Fruit fly (Drosophila melanogaster) whole organism, embryonic: ENCODE measurements around the gene CG13603.

Experiments
- Awh ChIP-seq: fragments of 200-800 bp; sonication (Bioruptor generic); IDR thresholded peaks from 2 replicates; pipeline ENCODE4, ENCODE4 v1.3.6; 2022; ENCODE audit warnings: missing biosample characterization, missing genetic modification characterization
- CG10209 ChIP-seq: fragments of 200-800 bp; sonication (Bioruptor generic); optimal IDR thresholded peaks from 3 replicates; lab custom pipeline; 2017; ENCODE audit warnings: missing biosample characterization, mild to moderate bottlenecking, missing genetic modification characterization, missing genetic modification reagents
- CG10431 ChIP-seq: fragments of 200-800 bp; sonication (Bioruptor generic); optimal IDR thresholded peaks from 3 replicates; lab custom pipeline; 2018; ENCODE audit warnings: missing biosample characterization, mild to moderate bottlenecking, missing genetic modification characterization
- CG10979 ChIP-seq: fragments of 200-800 bp; sonication (Bioruptor generic); optimal IDR thresholded peaks from 2 replicates; lab custom pipeline; 2018; ENCODE audit warnings: missing biosample characterization, mild to moderate bottlenecking, missing genetic modification characterization, moderate library complexity
- CG11504 ChIP-seq: fragments of 200-800 bp; sonication (Bioruptor generic); optimal IDR thresholded peaks from 3 replicates; lab custom pipeline; 2019; ENCODE audit warnings: missing biosample characterization, mild to moderate bottlenecking, missing genetic modification characterization, moderate library complexity
- CG12391 ChIP-seq: fragments of 200-800 bp; sonication (Bioruptor generic); optimal IDR thresholded peaks from 3 replicates; lab custom pipeline; 2018; ENCODE audit warnings: missing biosample characterization, mild to moderate bottlenecking, missing genetic modification characterization, moderate library complexity
- CG15073 ChIP-seq: fragments of 200-800 bp; sonication (Bioruptor generic); optimal IDR thresholded peaks from 2 replicates; lab custom pipeline; 2016; ENCODE audit warnings: missing biosample characterization, missing genetic modification characterization
- CG16863 ChIP-seq: fragments of 200-800 bp; sonication (Bioruptor generic); optimal IDR thresholded peaks from 3 replicates; lab custom pipeline; 2016; ENCODE audit warnings: missing biosample characterization, missing genetic modification characterization
- CG31365 ChIP-seq: fragments of 200-800 bp; sonication (Bioruptor generic); optimal IDR thresholded peaks from 2 replicates; lab custom pipeline; 2018; ENCODE audit warnings: missing biosample characterization, mild to moderate bottlenecking, missing genetic modification characterization
- CG33557 ChIP-seq: fragments of 200-800 bp; sonication (Bioruptor generic); optimal IDR thresholded peaks from 2 replicates; lab custom pipeline; 2019; ENCODE audit warnings: missing biosample characterization, mild to moderate bottlenecking, missing genetic modification characterization, moderate library complexity
- CG43689 ChIP-seq: fragments of 200-800 bp; sonication (Bioruptor generic); IDR thresholded peaks from 2 replicates; pipeline ENCODE4 v1.3.6; 2022; ENCODE audit warnings: missing biosample characterization, missing genetic modification characterization
- CG7786 ChIP-seq: fragments of 200-800 bp; sonication (Bioruptor generic); optimal IDR thresholded peaks from 2 replicates; lab custom pipeline; 2016; ENCODE audit warnings: missing biosample characterization, missing genetic modification characterization
- CG7839 ChIP-seq: fragments of 200-800 bp; sonication (Bioruptor generic); optimal IDR thresholded peaks from 3 replicates; lab custom pipeline; 2018; ENCODE audit warnings: missing biosample characterization, mild to moderate bottlenecking, missing genetic modification characterization, moderate library complexity
- CG8924 ChIP-seq: fragments of 200-800 bp; optimal IDR thresholded peaks from 3 replicates; lab custom pipeline; 2019; ENCODE audit warnings: missing biosample characterization, mild to moderate bottlenecking, missing genetic modification characterization, moderate library complexity
- CG9215 ChIP-seq: fragments of 200-800 bp; sonication (Bioruptor generic); IDR thresholded peaks from 2 replicates; pipeline ENCODE4 v1.3.6; 2022; ENCODE audit warnings: missing biosample characterization, missing genetic modification characterization
- CG9437 ChIP-seq: fragments of 200-800 bp; sonication (Bioruptor generic); optimal IDR thresholded peaks from 2 replicates; lab custom pipeline; 2018; ENCODE audit warnings: missing biosample characterization, mild to moderate bottlenecking, missing genetic modification characterization
- Drgx ChIP-seq: fragments of 200-800 bp; sonication (Bioruptor generic); IDR thresholded peaks from 2 replicates; pipeline ENCODE4 v1.3.6; 2022; ENCODE audit warnings: missing biosample characterization, missing genetic modification characterization
- Eip74EF ChIP-seq, 2 experiments: fragments of 200-800 bp in 1 of 2; fragments of >200 bp in 1 of 2; sonication (Bioruptor generic) in 1 of 2; optimal IDR thresholded peaks; 2 replicates each; lab custom pipeline; 2017 to 2019; ENCODE audit warnings: missing biosample characterization in 2 of 2, missing genetic modification characterization in 2 of 2, mild to moderate bottlenecking in 1 of 2, moderate library complexity in 1 of 2
- Hmx ChIP-seq: fragments of 200-800 bp; sonication (Bioruptor generic); optimal IDR thresholded peaks from 2 replicates; lab custom pipeline; 2016; ENCODE audit warnings: missing biosample characterization, missing genetic modification characterization
- MTF-1 ChIP-seq: fragments of 200-800 bp; sonication (Bioruptor generic); optimal IDR thresholded peaks from 2 replicates; lab custom pipeline; 2018; ENCODE audit warnings: missing biosample characterization, mild to moderate bottlenecking, missing genetic modification characterization, borderline replicate concordance
- Med ChIP-seq: fragments of 200-800 bp; sonication (Bioruptor generic); peaks from one replicate; lab custom pipeline; 2016; ENCODE audit warnings: missing biosample characterization, missing genetic modification characterization, mild to moderate bottlenecking, inconsistent platforms, moderate library complexity
- Meics ChIP-seq: fragments of 200-800 bp; sonication (Bioruptor generic); optimal IDR thresholded peaks from 2 replicates; lab custom pipeline; 2017; ENCODE audit warnings: missing biosample characterization, mild to moderate bottlenecking, missing genetic modification characterization
- NK7.1 ChIP-seq: fragments of 200-800 bp; sonication (Bioruptor generic); optimal IDR thresholded peaks from 3 replicates; lab custom pipeline; 2016; ENCODE audit warnings: missing biosample characterization, missing genetic modification characterization
- Ptx1 ChIP-seq: fragments of 200-800 bp; sonication (Bioruptor generic); IDR thresholded peaks from 2 replicates; pipeline ENCODE4 v1.3.6; 2022; ENCODE audit warnings: missing biosample characterization, missing genetic modification characterization
- Rx ChIP-seq: fragments of 200-800 bp; sonication (Bioruptor generic); IDR thresholded peaks from 2 replicates; pipeline ENCODE4 v1.3.6; 2022; ENCODE audit warnings: missing biosample characterization, missing genetic modification characterization
- Sox102F ChIP-seq: fragments of 200-800 bp; sonication (Bioruptor generic); optimal IDR thresholded peaks from 2 replicates; lab custom pipeline; 2018; ENCODE audit warnings: missing biosample characterization, mild to moderate bottlenecking, missing genetic modification characterization, moderate library complexity
- Xbp1 ChIP-seq: fragments of 200-800 bp; sonication (Bioruptor generic); optimal IDR thresholded peaks from 3 replicates; lab custom pipeline; 2016; ENCODE audit warnings: missing biosample characterization, mild to moderate bottlenecking, missing genetic modification characterization
- Xrp1 ChIP-seq: fragments of 200-800 bp; sonication (Bioruptor generic); IDR thresholded peaks from 2 replicates; pipeline ENCODE4 v1.3.6; 2022; ENCODE audit warnings: missing biosample characterization, missing genetic modification characterization
- chm ChIP-seq: fragments of 200-800 bp; sonication (Bioruptor generic); IDR thresholded peaks from 2 replicates; pipeline ENCODE4 v1.3.6; 2022; ENCODE audit warnings: missing biosample characterization, missing genetic modification characterization
- dmrt11E ChIP-seq: fragments of 200-800 bp; sonication (Bioruptor generic); optimal IDR thresholded peaks from 3 replicates; lab custom pipeline; 2018; ENCODE audit warnings: missing biosample characterization, mild to moderate bottlenecking, missing genetic modification characterization, moderate library complexity
- dmrt99B ChIP-seq: fragments of 200-800 bp; sonication (Bioruptor generic); optimal IDR thresholded peaks from 2 replicates; lab custom pipeline; 2018; ENCODE audit warnings: missing biosample characterization, mild to moderate bottlenecking, missing genetic modification characterization, moderate library complexity
- esg ChIP-seq: fragments of 200-800 bp; sonication (Bioruptor generic); conservative IDR thresholded peaks from 2 replicates; pipeline ENCODE4 v1.3.6; 2022; ENCODE audit warnings: missing biosample characterization, missing genetic modification characterization
- eve ChIP-seq, 2 experiments: fragments of >200 bp; optimal IDR thresholded peaks; 2 replicates each; lab custom pipeline; 2017; ENCODE audit warnings: missing biosample characterization in 2 of 2, missing genetic modification characterization in 2 of 2
- fd96Cb ChIP-seq: fragments of 200-800 bp; sonication (Bioruptor generic); optimal IDR thresholded peaks from 2 replicates; lab custom pipeline; 2018; ENCODE audit warnings: missing biosample characterization, mild to moderate bottlenecking, missing genetic modification characterization, moderate library complexity
- hkb ChIP-seq, 2 experiments: fragments of 200-800 bp in 1 of 2; fragments of >200 bp in 1 of 2; sonication (Bioruptor generic) in 1 of 2; IDR thresholded peaks in 1 of 2; optimal IDR thresholded peaks in 1 of 2; 2 replicates each; pipeline versions ENCODE4 v1.3.6 to Lab custom; 2017 to 2022; ENCODE audit warnings: missing biosample characterization in 1 of 2, missing genetic modification characterization in 1 of 2
- jing ChIP-seq: fragments of 200-800 bp; sonication (Bioruptor generic); optimal IDR thresholded peaks from 2 replicates; lab custom pipeline; 2018; ENCODE audit warnings: missing biosample characterization, mild to moderate bottlenecking, missing genetic modification characterization
- lab ChIP-seq: fragments of 200-800 bp; sonication (Bioruptor generic); optimal IDR thresholded peaks from 3 replicates; lab custom pipeline; 2017; ENCODE audit warnings: missing biosample characterization, missing genetic modification characterization, mild to moderate bottlenecking, moderate library complexity, missing genetic modification reagents
- lilli ChIP-seq: fragments of 200-800 bp; sonication (Bioruptor generic); optimal IDR thresholded peaks from 3 replicates; lab custom pipeline; 2016; ENCODE audit warnings: missing biosample characterization, missing genetic modification characterization
- mirr ChIP-seq: fragments of 200-800 bp; sonication (Bioruptor generic); optimal IDR thresholded peaks from 3 replicates; lab custom pipeline; 2018; ENCODE audit warnings: missing biosample characterization, mild to moderate bottlenecking, missing genetic modification characterization
- nerfin-2 ChIP-seq: fragments of 200-800 bp; sonication (Bioruptor generic); IDR thresholded peaks from 2 replicates; pipeline ENCODE4 v1.3.6; 2022; ENCODE audit warnings: missing biosample characterization, missing genetic modification characterization; ENCODE audit not compliant: partially characterized antibody
- p53 ChIP-seq: fragments of 200-800 bp; sonication (Bioruptor generic); optimal IDR thresholded peaks from 2 replicates; lab custom pipeline; 2016; ENCODE audit warnings: missing biosample characterization, missing genetic modification characterization
- phol ChIP-seq: fragments of 200-800 bp; sonication (Bioruptor generic); optimal IDR thresholded peaks from 3 replicates; lab custom pipeline; 2018; ENCODE audit warnings: missing biosample characterization, mild to moderate bottlenecking, missing genetic modification characterization, moderate library complexity
- psq ChIP-seq: fragments of 200-800 bp; sonication (Bioruptor generic); optimal IDR thresholded peaks from 2 replicates; lab custom pipeline; 2017; ENCODE audit warnings: missing biosample characterization, missing genetic modification characterization
- salm ChIP-seq: fragments of 200-800 bp; sonication (Bioruptor generic); optimal IDR thresholded peaks from 2 replicates; lab custom pipeline; 2018; ENCODE audit warnings: missing biosample characterization, mild to moderate bottlenecking, missing genetic modification characterization
- slbo ChIP-seq: fragments of 200-800 bp; sonication (Bioruptor generic); IDR thresholded peaks from 2 replicates; pipeline ENCODE4 v1.3.6; 2022; ENCODE audit warnings: missing biosample characterization, missing genetic modification characterization
- sna ChIP-seq: fragments of 200-800 bp; sonication (Bioruptor generic); IDR thresholded peaks from 2 replicates; pipeline ENCODE4 v1.3.6; 2022; ENCODE audit warnings: missing biosample characterization, missing genetic modification characterization; ENCODE audit not compliant: partially characterized antibody
- sug ChIP-seq: fragments of 200-800 bp; optimal IDR thresholded peaks from 2 replicates; lab custom pipeline; 2019; ENCODE audit warnings: missing biosample characterization, mild to moderate bottlenecking, missing genetic modification characterization, moderate library complexity
- tx ChIP-seq: fragments of 200-800 bp; sonication (Bioruptor generic); optimal IDR thresholded peaks from 2 replicates; lab custom pipeline; 2016; ENCODE audit warnings: missing biosample characterization, missing genetic modification characterization

Gene CG13603

dm6 chr3R:24025715-24026467 is 39.5 kb upstream of the CG13603 start:
- TF ChIP-seq Med (GFP tag; lab: Kevin White, UChicago) (peak; percentile 83), CG43689 (GFP tag; lab: Robert Waterston, UW) (no peak), p53 (GFP tag; lab: Kevin White, UChicago) (no peak), Drgx (0 out of 2 replicates have a peak, but pooled peaks have one; percentile 31), CG10431 (GFP tag; lab: Kevin White, UChicago) (no peak), slbo (GFP tag; lab: Robert Waterston, UW) (0 out of 2 replicates have a peak, but pooled peaks have one; percentile 24), CG9437 (GFP tag; lab: Kevin White, UChicago) (peak; percentile 17), dmrt99B (tag; lab: Kevin White, UChicago) (peak; percentile 54), CG16863 (peak; percentile 44), MTF-1 (GFP tag; lab: Kevin White, UChicago) (no peak), CG33557 (no peak), Meics (GFP tag; lab: Kevin White, UChicago) (peak; percentile 9), Ptx1 (GFP tag; lab: Robert Waterston, UW) (peak; percentile 46), lilli (GFP tag; lab: Kevin White, UChicago) (peak; percentile 42), salm (no peak), dmrt11E (tag; lab: Kevin White, UChicago) (peak; percentile 26), eve (GFP tag; optimal IDR thresholded peaks at IDR 0.05; lab: Kevin White, UChicago) (peak in 1 of 2 experiments; percentile 75), NK7.1 (GFP tag; lab: Kevin White, UChicago) (peak; percentile 17), chm (GFP tag; lab: Robert Waterston, UW) (no peak), phol (tag; lab: Kevin White, UChicago) (peak; percentile 7), fd96Cb (tag; lab: Kevin White, UChicago) (peak; percentile 39), tx (GFP tag; lab: Kevin White, UChicago) (peak; percentile 6), CG11504 (peak; percentile 66), CG10209 (GFP tag; lab: Kevin White, UChicago) (peak; percentile 36), CG31365 (tag; lab: Kevin White, UChicago) (no peak), Sox102F (peak; percentile 71), CG8924 (tag; lab: Kevin White, UChicago) (peak; percentile 47), hkb (optimal IDR thresholded peaks at IDR 0.05; lab: Kevin White, UChicago) (no peak), hkb (GFP tag; IDR thresholded peaks at IDR 0.05; lab: Robert Waterston, UW) (peak; percentile 42; the same call in 1 of the 2 replicates), Awh (peak; percentile 41; the same call in 1 of the 2 replicates), esg (GFP tag; lab: Robert Waterston, UW) (peak; percentile 38; the same call in 1 of the 2 replicates), CG9215 (GFP tag; lab: Robert Waterston, UW) (no peak), Rx (GFP tag; lab: Robert Waterston, UW) (no peak), mirr (no peak), CG12391 (tag; lab: Kevin White, UChicago) (peak; percentile 58), CG10979 (tag; lab: Kevin White, UChicago) (peak; percentile 13), jing (GFP tag; lab: Kevin White, UChicago) (no peak), CG7786 (GFP tag; lab: Kevin White, UChicago) (peak; percentile 23), Hmx (GFP tag; lab: Kevin White, UChicago) (no peak), lab (GFP tag; lab: Kevin White, UChicago) (no peak), Xbp1 (GFP tag; lab: Kevin White, UChicago) (peak; percentile 49), psq (no peak), sug (tag; lab: Kevin White, UChicago) (no peak), nerfin-2 (no peak), CG15073 (no peak), Eip74EF (GFP tag; optimal IDR thresholded peaks at IDR 0.05; lab: Kevin White, UChicago) (peak in 1 of 2 experiments; percentile 13), sna (GFP tag; lab: Robert Waterston, UW) (no peak), CG7839 (tag; lab: Kevin White, UChicago) (peak; percentile 69), Xrp1 (GFP tag; lab: Robert Waterston, UW) (peak; percentile 55; the same call in 1 of the 2 replicates)
